Fruit fly (Drosophila melanogaster) S2 (cell line): ENCODE measurements around the gene CG43844.

ENCODE experiments used
- CG8478 ChIP-seq: fragments of >200 bp; optimal IDR thresholded peaks from 2 replicates; lab custom pipeline; 2018
- CTCF ChIP-seq, 2 experiments: fragments of >200 bp; optimal IDR thresholded peaks; 2 replicates each; lab custom pipeline; 2018

- no peak for TF ChIP-seq CTCF (optimal IDR thresholded peaks at IDR 0.05; lab: Kevin White, UChicago)
- TF ChIP-seq CG8478 (lab: Kevin White, UChicago): no peak
These were observed 37.5 kb upstream of the CG43844 start for dm6 chr3R:21851592-21852578.
